Fruit fly (Drosophila melanogaster): ENCODE measurements around the gene CG11035.

Gene CG11035

dm6 chr3R:8032923-8033478, at the start of gene CG11035, which contains the start of gene unc-45:
CG11035 (minus strand) TSS chr3R:8033009.
unc-45 (plus strand) TSS chr3R:8033301.
- TF ChIP-seq croc (GFP tag; conservative IDR thresholded peaks at IDR 0.05) (no peak), sc (optimal IDR thresholded peaks at IDR 0.05) (no peak), sc (GFP tag; optimal IDR thresholded peaks at IDR 0.05) (no peak), Ptx1 (GFP tag; IDR thresholded peaks at IDR 0.05) (peak; percentile 59), Bdp1 (GFP tag; optimal IDR thresholded peaks at IDR 0.05) (no peak), Eip74EF (GFP tag; optimal IDR thresholded peaks at IDR 0.05) (no peak), eve (GFP tag; optimal IDR thresholded peaks at IDR 0.05) (no peak), ttk (GFP tag; IDR thresholded peaks at IDR 0.05) (no peak), CG9817 (tag; optimal IDR thresholded peaks at IDR 0.05) (peak; percentile 17), lab (GFP tag; optimal IDR thresholded peaks at IDR 0.05) (no peak), CG8924 (tag; optimal IDR thresholded peaks at IDR 0.05) (peak; percentile 18), CG32772 (GFP tag; IDR thresholded peaks at IDR 0.05) (peak; percentile 39), YL-1 (GFP tag; optimal IDR thresholded peaks at IDR 0.05) (peak; percentile 61), Bgb (GFP tag; IDR thresholded peaks at IDR 0.05; ENCODE audit: partially characterized antibody) (peak; percentile 68), az2 (GFP tag; optimal IDR thresholded peaks at IDR 0.05) (peak; percentile 12), sqz (GFP tag; optimal IDR thresholded peaks at IDR 0.05) (no peak), CG4328 (GFP tag; optimal IDR thresholded peaks at IDR 0.05) (peak; percentile 54), ash1 (GFP tag; optimal IDR thresholded peaks at IDR 0.05) (no peak), ftz-f1 (GFP tag; optimal IDR thresholded peaks at IDR 0.05) (peak; percentile 27), CG11085 (GFP tag; IDR thresholded peaks at IDR 0.05) (no peak), org-1 (GFP tag; optimal IDR thresholded peaks at IDR 0.05) (no peak), lola (GFP tag; optimal IDR thresholded peaks at IDR 0.05) (peak in 1 of 3 experiments; percentile 32), prd (optimal IDR thresholded peaks at IDR 0.05) (no peak), prd (GFP tag; IDR thresholded peaks at IDR 0.05) (peak; percentile 64; the same call in 2 of the 3 replicates), CG12391 (tag; optimal IDR thresholded peaks at IDR 0.05) (peak; percentile 70), Jarid2 (GFP tag; optimal IDR thresholded peaks at IDR 0.05) (no peak), Usf (GFP tag; optimal IDR thresholded peaks at IDR 0.05) (no peak), CG16815 (GFP tag; optimal IDR thresholded peaks at IDR 0.05) (no peak), lilli (GFP tag; optimal IDR thresholded peaks at IDR 0.05) (peak; percentile 40), CG13296 (GFP tag; optimal IDR thresholded peaks at IDR 0.05) (peak; percentile 37), Camta (GFP tag; optimal IDR thresholded peaks at IDR 0.05) (peak; percentile 72), CG3847 (GFP tag; IDR thresholded peaks at IDR 0.05) (no peak), fd96Cb (tag; optimal IDR thresholded peaks at IDR 0.05) (no peak), CG11696 (GFP tag; IDR thresholded peaks at IDR 0.05) (no peak), CG6683 (GFP tag; optimal IDR thresholded peaks at IDR 0.05) (no peak), CG11723 (GFP tag; optimal IDR thresholded peaks at IDR 0.05) (no peak), pita (GFP tag; optimal IDR thresholded peaks at IDR 0.05) (no peak), CG11504 (tag; optimal IDR thresholded peaks at IDR 0.05) (peak; percentile 61), Ets65A (GFP tag) (peak; percentile 45), CG18599 (GFP tag; optimal IDR thresholded peaks at IDR 0.05) (no peak), grau (tag; optimal IDR thresholded peaks at IDR 0.05) (peak; percentile 58), Gug (GFP tag; IDR thresholded peaks at IDR 0.05) (no peak), CG10274 (GFP tag; optimal IDR thresholded peaks at IDR 0.05) (no peak), CG12744 (GFP tag; optimal IDR thresholded peaks at IDR 0.05) (no peak), CG18764 (GFP tag; optimal IDR thresholded peaks at IDR 0.05) (peak; percentile 26), CG10321 (GFP tag; IDR thresholded peaks at IDR 0.05) (no peak), CG12104 (GFP tag; optimal IDR thresholded peaks at IDR 0.05) (peak; percentile 19), dmrt11E (tag; optimal IDR thresholded peaks at IDR 0.05) (peak; percentile 22), gce (GFP tag; IDR thresholded peaks at IDR 0.05) (no peak), CG3838 (GFP tag; optimal IDR thresholded peaks at IDR 0.05) (peak; percentile 41), CG9932 (GFP tag; IDR thresholded peaks at IDR 0.05) (peak; percentile 54; the same call in 1 of the 2 replicates)
